Fruit fly (Drosophila melanogaster): ENCODE data around the gene CG42740.

The CG42740 gene

DNA sequence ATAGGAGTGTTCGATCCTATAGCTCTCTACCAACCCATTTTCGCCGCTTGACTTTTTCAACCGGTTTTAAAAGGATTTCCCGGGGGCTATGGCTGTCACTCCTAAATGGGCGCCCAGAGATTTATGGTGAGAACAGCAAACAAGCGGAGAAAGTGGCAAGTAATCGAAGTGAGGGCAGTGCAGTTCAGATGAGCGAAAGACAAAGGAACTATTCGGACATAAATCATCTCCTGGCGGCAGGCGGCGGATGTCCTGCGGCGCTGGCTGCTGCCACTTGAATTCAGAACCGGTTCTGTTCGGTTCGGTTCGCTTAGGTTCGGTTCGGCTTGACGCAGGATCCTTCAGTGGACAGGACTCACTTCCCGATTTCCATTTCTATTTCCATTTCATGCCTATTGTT lies 39.6 kb downstream of the CG42740 start:
- TF ChIP-seq CG12605 (GFP tag; IDR thresholded peaks at IDR 0.05) (no peak), CG32121 (GFP tag; IDR thresholded peaks at IDR 0.05) (no peak), CG34367 (tag; optimal IDR thresholded peaks at IDR 0.05) (no peak), CG13204 (GFP tag; optimal IDR thresholded peaks at IDR 0.05) (no peak), CG17806 (tag; optimal IDR thresholded peaks at IDR 0.05) (no peak), Pif1B (GFP tag; optimal IDR thresholded peaks at IDR 0.05) (no peak), Ets98B (GFP tag; IDR thresholded peaks at IDR 0.05) (no peak), CG15710 (tag; optimal IDR thresholded peaks at IDR 0.05) (no peak), rn (GFP tag; IDR thresholded peaks at IDR 0.05) (no peak), Pif1A (GFP tag; optimal IDR thresholded peaks at IDR 0.05) (no peak), gl (tag; optimal IDR thresholded peaks at IDR 0.05) (no peak), Snoo (tag; optimal IDR thresholded peaks at IDR 0.05) (no peak), CG4496 (GFP tag; IDR thresholded peaks at IDR 0.05) (no peak), CG9948 (tag; optimal IDR thresholded peaks at IDR 0.05) (no peak), CG8301 (tag; optimal IDR thresholded peaks at IDR 0.05) (no peak), EcR (GFP tag; optimal IDR thresholded peaks at IDR 0.05) (no peak), CG14655 (GFP tag; optimal IDR thresholded peaks at IDR 0.05) (no peak), fd96Ca (GFP tag; IDR thresholded peaks at IDR 0.05) (no peak), CG10348 (GFP tag; IDR thresholded peaks at IDR 0.05) (no peak)

All from whole organism, pupa.